Fruit fly (Drosophila melanogaster) whole organism, prepupa: ENCODE results near the gene mRpL13.

Source experiments
- Blimp-1 ChIP-seq: fragments of 200-800 bp; sonication (Bioruptor generic); optimal IDR thresholded peaks from 3 replicates; lab custom pipeline; 2017; ENCODE audit warnings: missing biosample characterization, missing genetic modification characterization, mild to moderate bottlenecking, moderate library complexity, missing genetic modification reagents
- CG11902 ChIP-seq: fragments of 200-800 bp; sonication (Bioruptor generic); optimal IDR thresholded peaks from 3 replicates; lab custom pipeline; 2016; ENCODE audit warnings: missing biosample characterization, missing genetic modification characterization
- CG15336 ChIP-seq: fragments of 200-800 bp; sonication (Bioruptor generic); IDR thresholded peaks from 2 replicates; pipeline ENCODE4 v1.3.6; 2022; ENCODE audit warnings: missing biosample characterization, missing genetic modification characterization
- CG1621 ChIP-seq: fragments of 200-800 bp; sonication (Bioruptor generic); optimal IDR thresholded peaks from 3 replicates; lab custom pipeline; 2018; ENCODE audit warnings: missing biosample characterization, mild to moderate bottlenecking, missing genetic modification characterization
- CG31627 ChIP-seq: fragments of 200-800 bp; sonication (Bioruptor generic); optimal IDR thresholded peaks from 3 replicates; lab custom pipeline; 2016; ENCODE audit warnings: missing biosample characterization, missing genetic modification characterization
- CG32006 ChIP-seq: fragments of 200-800 bp; sonication (Bioruptor generic); optimal IDR thresholded peaks from 3 replicates; lab custom pipeline; 2017; ENCODE audit warnings: missing biosample characterization, mild to moderate bottlenecking, missing genetic modification characterization
- CG34406 ChIP-seq: fragments of 200-800 bp; sonication (Bioruptor generic); optimal IDR thresholded peaks from 3 replicates; lab custom pipeline; 2016; ENCODE audit warnings: missing biosample characterization, missing genetic modification characterization
- CG3919 ChIP-seq: fragments of 200-800 bp; sonication (Bioruptor generic); optimal IDR thresholded peaks from 3 replicates; lab custom pipeline; 2016; ENCODE audit warnings: missing biosample characterization, missing genetic modification characterization
- CG4318 ChIP-seq: fragments of 200-800 bp; sonication (Bioruptor generic); optimal IDR thresholded peaks from 3 replicates; lab custom pipeline; 2017; ENCODE audit warnings: missing biosample characterization, mild to moderate bottlenecking, missing genetic modification characterization
- CG6163 ChIP-seq: fragments of 200-800 bp; sonication (Bioruptor generic); IDR thresholded peaks from 3 replicates; pipeline ENCODE4 v1.3.6; 2022; ENCODE audit warnings: missing biosample characterization, missing genetic modification characterization
- CG6276 ChIP-seq: fragments of 200-800 bp; sonication (Bioruptor generic); optimal IDR thresholded peaks from 2 replicates; lab custom pipeline; 2017; ENCODE audit warnings: missing biosample characterization, mild to moderate bottlenecking, missing genetic modification characterization
- CG6808 ChIP-seq: fragments of 200-800 bp; sonication (Bioruptor generic); optimal IDR thresholded peaks from 3 replicates; lab custom pipeline; 2017; ENCODE audit warnings: missing biosample characterization, missing genetic modification characterization, mild to moderate bottlenecking, moderate library complexity, missing genetic modification reagents
- CG6854 ChIP-seq: fragments of 200-800 bp; sonication (Bioruptor generic); optimal IDR thresholded peaks from 2 replicates; lab custom pipeline; 2017; ENCODE audit warnings: missing biosample characterization, mild to moderate bottlenecking, missing genetic modification characterization
- CG8119 ChIP-seq: fragments of 200-800 bp; sonication (Bioruptor generic); IDR thresholded peaks from 3 replicates; pipeline ENCODE4 v1.3.6; 2022; ENCODE audit warnings: missing biosample characterization, missing genetic modification characterization
- CG8319 ChIP-seq: fragments of 200-800 bp; sonication (Bioruptor generic); optimal IDR thresholded peaks from 3 replicates; lab custom pipeline; 2016; ENCODE audit warnings: missing biosample characterization, missing genetic modification characterization
- Eip78C ChIP-seq: fragments of 200-800 bp; sonication (Bioruptor generic); peaks from one replicate; lab custom pipeline; 2016; ENCODE audit warnings: missing biosample characterization, missing genetic modification characterization
- Ets21C ChIP-seq: fragments of 200-800 bp; sonication (Bioruptor generic); optimal IDR thresholded peaks from 3 replicates; lab custom pipeline; 2016; ENCODE audit warnings: missing biosample characterization, missing genetic modification characterization
- Ets96B ChIP-seq: fragments of 200-800 bp; optimal IDR thresholded peaks from 2 replicates; lab custom pipeline; 2019; ENCODE audit warnings: missing biosample characterization, mild to moderate bottlenecking, missing genetic modification characterization, moderate library complexity
- Hr38 ChIP-seq: sonication (Bioruptor generic); optimal IDR thresholded peaks from 2 replicates; lab custom pipeline; 2016; ENCODE audit warnings: missing biosample characterization, missing genetic modification characterization
- Hr39 ChIP-seq: fragments of 200-800 bp; sonication (Bioruptor generic); optimal IDR thresholded peaks from 2 replicates; lab custom pipeline; 2016; ENCODE audit warnings: missing biosample characterization, missing genetic modification characterization
- OdsH ChIP-seq: fragments of 200-800 bp; sonication (Bioruptor generic); optimal IDR thresholded peaks from 3 replicates; lab custom pipeline; 2016; ENCODE audit warnings: missing biosample characterization, missing genetic modification characterization
- Sox102F ChIP-seq: fragments of 200-800 bp; sonication (Bioruptor generic); optimal IDR thresholded peaks from 2 replicates; lab custom pipeline; 2016; ENCODE audit warnings: missing biosample characterization, mild to moderate bottlenecking, missing genetic modification characterization
- Sox15 ChIP-seq: fragments of 200-800 bp; sonication (Bioruptor generic); optimal IDR thresholded peaks from 3 replicates; lab custom pipeline; 2016; ENCODE audit warnings: missing biosample characterization, missing genetic modification characterization
- achi ChIP-seq: fragments of 200-800 bp; sonication (Bioruptor generic); optimal IDR thresholded peaks from 3 replicates; lab custom pipeline; 2016; ENCODE audit warnings: missing biosample characterization, missing genetic modification characterization
- acj6 ChIP-seq: fragments of 200-800 bp; sonication (Bioruptor generic); optimal IDR thresholded peaks from 3 replicates; lab custom pipeline; 2016; ENCODE audit warnings: missing biosample characterization, missing genetic modification characterization
- dsx ChIP-seq: fragments of 200-800 bp; optimal IDR thresholded peaks from 3 replicates; lab custom pipeline; 2019; ENCODE audit warnings: missing biosample characterization, mild to moderate bottlenecking, missing genetic modification characterization, moderate library complexity; ENCODE audit not compliant: poor library complexity, severe bottlenecking
- fd59A ChIP-seq: fragments of 200-800 bp; sonication (Bioruptor generic); optimal IDR thresholded peaks from 2 replicates; lab custom pipeline; 2017; ENCODE audit warnings: missing biosample characterization, mild to moderate bottlenecking, missing genetic modification characterization, missing genetic modification reagents
- fkh ChIP-seq: fragments of 200-800 bp; sonication (Bioruptor generic); optimal IDR thresholded peaks from 3 replicates; lab custom pipeline; 2017; ENCODE audit warnings: missing biosample characterization, mild to moderate bottlenecking, missing genetic modification characterization, moderate library complexity
- net ChIP-seq: fragments of 200-800 bp; sonication (Bioruptor generic); optimal IDR thresholded peaks from 3 replicates; lab custom pipeline; 2016; ENCODE audit warnings: missing biosample characterization, missing genetic modification characterization
- pdm3 ChIP-seq: fragments of 200-800 bp; sonication (Bioruptor generic); optimal IDR thresholded peaks from 3 replicates; lab custom pipeline; 2016; ENCODE audit warnings: missing biosample characterization, missing genetic modification characterization
- salr ChIP-seq, 2 experiments: fragments of 200-800 bp; sonication (Bioruptor generic); optimal IDR thresholded peaks; 3 replicates each; lab custom pipeline; 2016 to 2018; ENCODE audit warnings: missing biosample characterization in 2 of 2, missing genetic modification characterization in 2 of 2, mild to moderate bottlenecking in 1 of 2
- spab ChIP-seq: fragments of 200-800 bp; sonication (Bioruptor generic); optimal IDR thresholded peaks from 2 replicates; lab custom pipeline; 2017; ENCODE audit warnings: missing biosample characterization, mild to moderate bottlenecking, missing genetic modification characterization, missing genetic modification reagents
- ss ChIP-seq, 2 experiments: fragments of 200-800 bp; sonication (Bioruptor generic); optimal IDR thresholded peaks; 2 replicates in 1 of 2; 3 replicates in 1 of 2; lab custom pipeline; 2017 to 2018; ENCODE audit warnings: mild to moderate bottlenecking in 2 of 2, missing biosample characterization in 2 of 2, missing genetic modification characterization in 2 of 2, moderate library complexity in 1 of 2
- vri ChIP-seq: fragments of 200-800 bp; sonication (Bioruptor generic); optimal IDR thresholded peaks from 3 replicates; lab custom pipeline; 2016; ENCODE audit warnings: missing biosample characterization, mild to moderate bottlenecking, missing genetic modification characterization

The mRpL13 gene

DNA sequence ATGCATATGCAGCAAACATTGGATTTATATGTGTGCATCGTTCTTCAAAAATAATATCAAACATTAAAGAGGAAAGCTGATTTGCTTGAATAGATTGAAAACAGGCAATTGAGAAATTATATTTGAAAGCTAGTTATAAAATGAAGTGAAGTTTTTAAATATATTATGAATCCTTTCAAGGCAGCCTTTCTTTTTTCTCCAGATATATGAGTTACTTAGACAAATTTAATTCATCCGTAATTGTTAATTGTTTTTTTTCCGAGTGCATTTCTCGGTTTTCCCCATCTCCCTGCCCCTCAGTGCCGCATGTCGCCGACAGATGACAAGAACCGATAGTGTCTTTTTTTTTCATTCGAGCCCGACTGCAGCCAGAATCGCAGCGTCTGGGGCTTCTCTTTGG lies 12.8 kb upstream of the mRpL13 start (continued):
- TF ChIP-seq CG31627 (GFP tag; lab: Kevin White, UChicago) (peak; percentile 27), Ets96B (tag; lab: Kevin White, UChicago) (no peak), CG4318 (GFP tag; lab: Kevin White, UChicago) (no peak), Hr38 (GFP tag; lab: Kevin White, UChicago) (no peak), CG11902 (GFP tag; lab: Kevin White, UChicago) (no peak), CG3919 (GFP tag; lab: Kevin White, UChicago) (no peak)

DNA sequence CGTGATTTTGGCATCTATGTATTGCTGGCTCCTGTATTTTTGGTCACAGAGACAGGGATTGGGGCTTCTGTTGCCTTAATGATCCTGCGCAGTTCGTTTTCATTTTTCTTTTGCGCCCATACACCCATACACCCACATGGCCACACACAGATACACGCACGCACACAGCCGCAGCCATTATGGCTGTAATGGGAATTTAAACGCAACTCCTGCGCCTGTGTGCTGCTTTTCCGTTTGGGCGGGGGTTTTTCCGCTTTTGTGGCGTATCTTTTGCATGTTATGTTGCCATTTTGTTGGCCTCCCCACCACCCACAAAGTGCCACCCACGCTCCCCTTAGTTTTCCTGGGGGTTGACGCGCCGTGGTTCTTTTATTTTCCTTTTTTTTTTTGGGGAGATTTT lies 8.8 kb upstream of the mRpL13 start:
- TF ChIP-seq CG3919 (GFP tag; lab: Kevin White, UChicago), result no peak
- TF ChIP-seq Sox102F (GFP tag; lab: Kevin White, UChicago), result no peak
- TF ChIP-seq vri, result no peak
- no peak for TF ChIP-seq Ets96B (tag; lab: Kevin White, UChicago)
- no peak for TF ChIP-seq Blimp-1 (GFP tag; lab: Kevin White, UChicago)
- no peak for TF ChIP-seq CG6276 (GFP tag; lab: Kevin White, UChicago)
- TF ChIP-seq Sox15 (GFP tag; lab: Kevin White, UChicago), result no peak
- no peak for TF ChIP-seq Hr39 (GFP tag; lab: Kevin White, UChicago)
- no peak for TF ChIP-seq acj6 (GFP tag; lab: Kevin White, UChicago)
- no peak for TF ChIP-seq Ets21C (GFP tag; lab: Kevin White, UChicago)

DNA sequence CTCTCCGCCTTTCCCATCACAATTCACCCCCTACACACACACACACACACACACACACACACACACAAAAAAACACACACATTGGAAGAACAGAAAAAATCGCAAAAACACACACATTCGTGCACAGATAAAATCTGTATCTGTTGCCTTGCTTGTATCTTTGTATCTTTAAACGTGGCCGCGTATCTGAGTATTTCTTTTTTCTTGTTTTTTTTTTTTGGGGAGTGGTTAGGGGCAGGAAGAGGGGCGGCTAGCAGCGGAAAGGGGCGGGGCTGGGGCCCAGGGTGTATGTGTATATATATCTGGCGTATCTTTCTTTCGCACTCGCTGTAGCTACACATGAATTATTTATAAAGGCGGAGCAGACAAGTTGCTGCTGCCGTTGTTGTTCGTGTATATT lies 7.5 kb upstream of the mRpL13 start:
- TF ChIP-seq ss (GFP tag; optimal IDR thresholded peaks at IDR 0.05; lab: Kevin White, UChicago), result peak; percentile 45 to 58
- peak; percentile 12 for TF ChIP-seq dsx (GFP tag; lab: Kevin White, UChicago)
- no peak for TF ChIP-seq Eip78C
- TF ChIP-seq CG6808, result peak; percentile 1
- peak; percentile 32 to 51 for TF ChIP-seq salr (GFP tag; optimal IDR thresholded peaks at IDR 0.05; lab: Kevin White, UChicago)
- TF ChIP-seq OdsH (GFP tag; lab: Kevin White, UChicago), result peak; percentile 34
- TF ChIP-seq CG32006, result no peak
- peak; percentile 51; the same call in 1 of the 3 replicates for TF ChIP-seq CG6163
- TF ChIP-seq Hr38 (GFP tag; lab: Kevin White, UChicago), result no peak
- TF ChIP-seq CG34406 (GFP tag; lab: Kevin White, UChicago), result peak; percentile 52
- peak; percentile 42 for TF ChIP-seq fd59A (GFP tag; lab: Kevin White, UChicago)
- TF ChIP-seq CG1621 (tag; lab: Kevin White, UChicago), result peak; percentile 41
- TF ChIP-seq net (GFP tag; lab: Kevin White, UChicago), result peak; percentile 62
- peak; percentile 62 for TF ChIP-seq achi (GFP tag; lab: Kevin White, UChicago)
- 0 out of 3 replicates have a peak, but pooled peaks have one; percentile 14 for TF ChIP-seq CG8119 (GFP tag; lab: Robert Waterston, UW)

DNA sequence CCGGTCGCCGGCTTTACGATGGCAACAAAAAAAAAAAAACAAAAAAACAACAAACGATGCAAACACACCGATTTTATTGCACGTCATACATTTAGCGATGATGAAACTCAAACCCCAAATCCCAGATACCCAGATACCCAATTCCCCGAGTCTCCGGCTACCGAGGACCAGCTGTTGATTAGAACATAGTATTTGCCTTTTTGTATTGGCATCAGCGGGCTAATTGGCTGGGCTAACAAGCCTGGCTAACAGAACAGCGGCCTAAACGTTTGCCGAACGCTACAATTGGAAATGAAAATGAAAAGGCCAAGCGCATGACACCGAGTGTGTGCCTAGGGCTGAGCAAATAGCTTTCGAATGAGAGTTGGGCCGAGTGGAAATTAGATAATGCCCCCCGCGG lies 5.9 kb upstream of the mRpL13 start:
- TF ChIP-seq fkh (GFP tag; lab: Kevin White, UChicago) (peak; percentile 50), CG15336 (GFP tag; lab: Robert Waterston, UW) (no peak)

DNA sequence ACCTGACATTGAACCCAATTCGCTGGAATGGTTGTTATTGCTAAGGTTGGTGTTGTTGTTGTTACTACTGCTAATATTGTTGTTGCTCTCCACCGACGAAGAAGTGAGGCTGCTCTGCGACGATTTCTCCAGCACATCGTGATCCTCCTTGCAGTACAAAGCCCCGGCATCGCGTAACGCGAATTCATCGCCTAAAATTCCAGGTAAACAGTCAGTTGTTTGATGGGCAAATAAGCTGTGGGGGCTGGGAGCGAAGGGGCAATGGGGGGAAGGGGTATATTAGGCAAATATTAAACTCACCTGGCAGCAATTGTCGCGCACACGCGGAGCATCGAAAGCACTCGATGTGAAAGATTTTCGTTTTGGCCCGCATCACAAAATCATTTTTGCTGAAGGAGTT lies 5.0 kb upstream of the mRpL13 start:
- no peak for TF ChIP-seq CG4318 (GFP tag; lab: Kevin White, UChicago)
- peak; percentile 72 for TF ChIP-seq fkh (GFP tag; lab: Kevin White, UChicago)
- 0 out of 3 replicates have a peak, but pooled peaks have one; percentile 6 for TF ChIP-seq CG6163
- TF ChIP-seq CG6854 (GFP tag; lab: Kevin White, UChicago), result no peak
- TF ChIP-seq spab (GFP tag; lab: Kevin White, UChicago), result no peak
- no peak for TF ChIP-seq CG8319 (GFP tag; lab: Kevin White, UChicago)
- TF ChIP-seq pdm3 (GFP tag; lab: Kevin White, UChicago), result no peak
- TF ChIP-seq CG8119 (GFP tag; lab: Robert Waterston, UW), result no peak
- TF ChIP-seq net (GFP tag; lab: Kevin White, UChicago), result no peak
- TF ChIP-seq, all 60 proteins: peak for 2
